Worm (Caenorhabditis elegans) whole organism, midembryonic: ENCODE data around the gene R13D11.3.

Experiments
- T22C8.4 ChIP-seq: fragments of 200-800 bp; sonication (Bioruptor generic); IDR thresholded peaks from 2 replicates; pipeline ENCODE4 v1.3.6; 2022; ENCODE audit warnings: missing genetic modification characterization, missing compliant biosample characterization
- cog-1 ChIP-seq: sonication (generic microtip); optimal IDR thresholded peaks from 2 replicates; lab custom pipeline; 2016; ENCODE audit warnings: missing genetic modification characterization, missing compliant biosample characterization
- flt-1 ChIP-seq: fragments of 200-800 bp; sonication (Bioruptor generic); IDR thresholded peaks from 2 replicates; pipeline ENCODE4 v1.3.6; 2022; ENCODE audit warnings: missing genetic modification characterization, missing compliant biosample characterization
- klf-2 ChIP-seq: fragments of 200-800 bp; sonication (Bioruptor generic); conservative IDR thresholded peaks from 2 replicates; pipeline ENCODE4 v1.3.6; 2022; ENCODE audit warnings: missing genetic modification reagents, missing genetic modification characterization, missing compliant biosample characterization
- med-1 ChIP-seq: sonication (generic microtip); optimal IDR thresholded peaks from 2 replicates; lab custom pipeline; 2017; ENCODE audit warnings: missing genetic modification characterization, mild to moderate bottlenecking, missing compliant biosample characterization, antibody characterized with exemption, missing genetic modification reagents; ENCODE audit not compliant: insufficient read depth
- ref-1 ChIP-seq: fragments of 200-800 bp; sonication (Bioruptor generic); conservative IDR thresholded peaks from 2 replicates; pipeline ENCODE4 v1.3.6; 2022; ENCODE audit warnings: missing genetic modification reagents, missing genetic modification characterization, missing compliant biosample characterization
- tab-1 ChIP-seq: fragments of 200-800 bp; sonication (Bioruptor generic); IDR thresholded peaks from 2 replicates; pipeline ENCODE4 v1.3.6; 2022; ENCODE audit warnings: missing genetic modification characterization, missing compliant biosample characterization
- ztf-23 ChIP-seq: fragments of 200-800 bp; sonication (Bioruptor generic); IDR thresholded peaks from 2 replicates; pipeline ENCODE4 v1.3.6; 2022; ENCODE audit warnings: missing genetic modification reagents, missing genetic modification characterization, missing compliant biosample characterization
- ztf-29 ChIP-seq: fragments of 200-800 bp; sonication (Bioruptor generic); IDR thresholded peaks from 2 replicates; pipeline ENCODE4 v1.3.6; 2022; ENCODE audit warnings: missing genetic modification reagents, missing genetic modification characterization, missing compliant biosample characterization

The R13D11.3 gene

ce11 chrV:849042-849441 lies 34.2 kb downstream of the R13D11.3 start:
- no peak for TF ChIP-seq flt-1 (GFP tag; lab: Robert Waterston, UW)

DNA sequence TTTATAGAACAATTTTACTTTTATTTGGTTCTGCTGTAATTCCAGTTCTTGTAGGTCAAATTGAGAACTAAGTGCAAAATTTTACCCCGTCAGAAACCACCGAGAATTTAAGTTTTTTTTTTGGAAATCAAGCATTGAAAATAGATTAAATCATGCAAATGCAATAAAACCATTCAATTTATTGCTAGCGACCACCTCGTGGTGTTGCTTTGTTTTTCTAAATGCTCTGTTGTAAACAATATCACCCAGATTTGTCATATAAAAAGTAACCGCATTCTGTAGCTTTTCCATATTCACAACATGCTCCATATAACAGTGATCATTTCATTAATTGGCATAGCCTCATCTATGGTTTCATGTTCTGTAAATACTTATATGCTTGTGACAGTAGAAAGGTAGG lies 34.7 kb downstream of the R13D11.3 start, which contains the start of gene srbc-12:
srbc-12 (plus strand) TSS at position 301 of the 400 bp plus-strand sequence.
- TF ChIP-seq ref-1 (GFP tag; lab: Robert Waterston, UW) (no peak), T22C8.4 (no peak), ztf-29 (GFP tag; lab: Robert Waterston, UW) (no peak), cog-1 (tag; lab: Kevin White, UChicago) (no peak)

ce11 chrV:852184-852583 lies 37.4 kb downstream of the R13D11.3 start, which contains the start of gene K09C6.3:
K09C6.3 (plus strand) TSS chrV:852484.
- TF ChIP-seq ref-1 (GFP tag; lab: Robert Waterston, UW) (no peak), tab-1 (no peak), ztf-29 (GFP tag; lab: Robert Waterston, UW) (no peak), flt-1 (GFP tag; lab: Robert Waterston, UW) (no peak), med-1 (GFP tag; lab: Kevin White, UChicago) (no peak), T22C8.4 (no peak), ztf-23 (GFP tag; lab: Robert Waterston, UW) (no peak), klf-2 (GFP tag; lab: Robert Waterston, UW) (no peak), cog-1 (tag; lab: Kevin White, UChicago) (no peak)

ce11 chrV:854966-855365 lies 40.1 kb downstream of the R13D11.3 start, which contains the start of gene K09C6.9:
K09C6.9 (minus strand) TSS chrV:855066.
- no peak for TF ChIP-seq ref-1 (GFP tag; lab: Robert Waterston, UW)
- no peak for TF ChIP-seq klf-2 (GFP tag; lab: Robert Waterston, UW)
- no peak for TF ChIP-seq cog-1 (tag; lab: Kevin White, UChicago)
- TF ChIP-seq T22C8.4 = no peak
- no peak for TF ChIP-seq ztf-23 (GFP tag; lab: Robert Waterston, UW)
- TF ChIP-seq tab-1 = no peak
- TF ChIP-seq flt-1 (GFP tag; lab: Robert Waterston, UW) = no peak
- no peak for TF ChIP-seq med-1 (GFP tag; lab: Kevin White, UChicago)
- no peak for TF ChIP-seq ztf-29 (GFP tag; lab: Robert Waterston, UW)

DNA sequence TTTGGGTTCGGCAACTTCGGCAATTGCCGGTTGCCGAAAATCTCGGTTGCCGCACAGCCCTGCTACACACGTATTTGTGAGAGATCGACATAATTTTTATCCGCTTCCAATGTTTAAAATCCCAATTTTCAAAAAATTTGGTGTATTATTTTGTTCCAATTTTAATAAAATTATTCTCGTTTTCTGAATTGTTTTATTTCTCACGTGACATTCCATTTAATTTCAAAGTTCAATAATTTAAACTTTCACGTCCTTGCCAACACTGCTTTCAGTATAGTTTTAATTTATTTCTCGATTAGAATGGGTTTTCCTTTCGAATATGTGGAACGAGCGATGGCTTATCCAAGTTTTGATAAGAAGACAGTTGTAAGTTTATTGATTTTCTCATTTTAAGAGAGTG lies 41.7 kb downstream of the R13D11.3 start, which contains the start of gene K09C6.2:
K09C6.2 (plus strand) TSS at position 301 of the 400 bp plus-strand sequence.
- TF ChIP-seq ref-1 (GFP tag; lab: Robert Waterston, UW) (no peak), klf-2 (GFP tag; lab: Robert Waterston, UW) (no peak), cog-1 (tag; lab: Kevin White, UChicago) (no peak), med-1 (GFP tag; lab: Kevin White, UChicago) (no peak), T22C8.4 (no peak), ztf-23 (GFP tag; lab: Robert Waterston, UW) (no peak), tab-1 (no peak), flt-1 (GFP tag; lab: Robert Waterston, UW) (no peak), ztf-29 (GFP tag; lab: Robert Waterston, UW) (no peak)

ce11 chrV:858841-859456 lies 44.1 kb downstream of the R13D11.3 start:
- TF ChIP-seq ztf-29 (GFP tag; lab: Robert Waterston, UW) (0 out of 2 replicates have a peak, but pooled peaks have one; percentile 17), cog-1 (tag; lab: Kevin White, UChicago) (no peak), flt-1 (GFP tag; lab: Robert Waterston, UW) (0 out of 2 replicates have a peak, but pooled peaks have one; percentile 49)
